Fruit fly (Drosophila melanogaster): ENCODE data around the gene Kif19A.
A peak's percentile ranks its signal among the peaks of the same experiment; 100 is the strongest.

Kif19A gene

DNA sequence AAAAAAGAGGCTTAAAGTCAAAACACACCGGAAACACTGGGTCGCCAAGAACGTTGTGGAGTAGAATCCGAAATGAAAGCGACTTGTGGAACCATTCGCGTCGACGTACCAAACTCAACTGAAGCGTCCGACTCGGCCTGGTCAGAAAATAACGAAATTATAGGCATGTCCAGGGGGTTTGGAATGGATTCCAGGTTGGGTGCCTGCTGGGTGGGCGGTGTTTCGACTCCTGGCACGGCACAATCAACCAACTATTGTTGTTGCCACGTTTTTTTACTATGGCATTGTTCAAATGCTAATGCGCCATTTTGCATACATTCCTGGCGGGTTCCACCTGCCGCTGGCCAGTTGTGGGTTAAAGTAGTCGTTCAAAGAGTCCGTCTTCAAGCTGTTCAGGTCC lies at the start of gene Kif19A:
TSS of gene Kif19A (minus strand) at position 101 of the 400 bp plus-strand sequence.
- TF ChIP-seq Med (GFP tag) (peak; percentile 19), kay (GFP tag; optimal IDR thresholded peaks at IDR 0.05) (no peak)

- TF ChIP-seq oc (tag; optimal IDR thresholded peaks at IDR 0.05) (no peak), Ets65A (GFP tag) (peak; percentile 91)
Measured at dm6 chr3R:14162176-14162759, 44.0 kb upstream of the Kif19A start, which contains the start of gene CG3199. Gene CG3199, plus strand, starts transcription at chr3R:14162709.

DNA sequence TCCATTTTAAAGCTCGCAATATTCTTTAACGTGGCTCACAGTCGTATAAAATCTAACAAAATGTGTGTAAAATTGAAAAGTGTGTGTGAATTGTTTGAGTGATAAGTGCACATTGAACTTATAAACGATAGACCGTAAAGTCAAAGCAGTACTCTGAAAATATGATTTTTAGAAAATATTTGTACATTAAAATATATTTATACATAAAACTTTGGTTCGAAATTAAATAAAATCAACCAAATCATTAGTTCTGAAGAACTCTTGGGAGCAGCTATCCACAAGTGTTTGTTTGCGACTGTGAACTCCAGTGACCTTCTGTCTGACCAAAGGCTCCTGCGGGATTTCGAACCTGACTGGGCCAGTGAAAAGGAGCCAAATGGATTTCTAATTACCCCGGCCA lies 41.9 kb upstream of the Kif19A start, which contains the start of gene CG31327:
TSS of gene CG31327 (minus strand) at position 101 of the 400 bp plus-strand sequence.
- TF ChIP-seq CG7786 (GFP tag; optimal IDR thresholded peaks at IDR 0.05), result no peak

- TF ChIP-seq CG17385 (GFP tag; optimal IDR thresholded peaks at IDR 0.05) (no peak), TFAM (GFP tag; optimal IDR thresholded peaks at IDR 0.05) (no peak), schlank (tag; optimal IDR thresholded peaks at IDR 0.05) (no peak), CG14667 (GFP tag; IDR thresholded peaks at IDR 0.05) (no peak), Ada2b (GFP tag; IDR thresholded peaks at IDR 0.05) (no peak), CG15601 (tag; optimal IDR thresholded peaks at IDR 0.05) (no peak), pros (GFP tag; optimal IDR thresholded peaks at IDR 0.05) (no peak), nerfin-1 (tag; optimal IDR thresholded peaks at IDR 0.05) (no peak), CG31388 (GFP tag; optimal IDR thresholded peaks at IDR 0.05) (no peak), CG2199 (GFP tag; IDR thresholded peaks at IDR 0.05) (no peak), CG3281 (GFP tag; optimal IDR thresholded peaks at IDR 0.05) (no peak), Hr3 (GFP tag; optimal IDR thresholded peaks at IDR 0.05) (no peak), CG4820 (GFP tag; optimal IDR thresholded peaks at IDR 0.05) (no peak), CG16779 (GFP tag; IDR thresholded peaks at IDR 0.05) (no peak), tll (GFP tag; optimal IDR thresholded peaks at IDR 0.05) (no peak)
Measured at dm6 chr3R:14157331-14157730, 39.1 kb upstream of the Kif19A start, which contains the start of gene CG31533. Gene CG31533, minus strand, starts transcription at chr3R:14157431.

- TF ChIP-seq CG6654 (GFP tag; optimal IDR thresholded peaks at IDR 0.05) (no peak), Hsf (GFP tag; optimal IDR thresholded peaks at IDR 0.05) (no peak)
Measured at dm6 chr3R:14154341-14154740, 36.1 kb upstream of the Kif19A start, which contains the start of gene CG44215. Gene CG44215, minus strand, starts transcription at chr3R:14154441.

- TF ChIP-seq luna (GFP tag; optimal IDR thresholded peaks at IDR 0.05), result no peak
- TF ChIP-seq pita (GFP tag; optimal IDR thresholded peaks at IDR 0.05), result no peak
- no peak for TF ChIP-seq Aef1 (GFP tag; IDR thresholded peaks at IDR 0.05)
- no peak for TF ChIP-seq CG4360 (GFP tag; IDR thresholded peaks at IDR 0.05)
- no peak for TF ChIP-seq Lim3 (GFP tag; IDR thresholded peaks at IDR 0.05)
Measured at dm6 chr3R:14153729-14154128, 35.5 kb upstream of the Kif19A start, which contains the start of gene Recs1. Gene Recs1, minus strand, starts transcription at chr3R:14153829.

DNA sequence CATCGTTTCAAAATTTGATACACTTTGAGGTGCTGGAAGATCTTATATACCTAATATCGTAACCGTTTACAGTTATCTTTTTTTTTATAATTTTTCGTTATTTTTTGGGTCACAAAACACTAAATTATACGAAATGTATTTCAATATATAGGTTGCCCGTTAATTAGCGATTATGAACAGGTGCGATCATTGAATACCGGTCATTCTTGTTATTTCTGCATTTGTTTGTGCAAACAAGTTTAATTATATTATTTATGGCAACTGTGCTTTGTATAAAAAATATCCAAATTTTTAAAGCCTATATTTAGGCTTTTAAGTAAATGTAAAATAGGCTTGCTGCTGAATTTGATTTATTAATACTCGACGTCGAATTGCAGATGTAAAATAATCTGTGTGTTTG lies 34.3 kb upstream of the Kif19A start, which contains the start of gene CG42500:
TSS of gene CG42500 (minus strand) at position 101 of the 400 bp plus-strand sequence.
- TF ChIP-seq usp (GFP tag; optimal IDR thresholded peaks at IDR 0.05) (no peak), phol (tag; optimal IDR thresholded peaks at IDR 0.05) (no peak), CG8388 (GFP tag; optimal IDR thresholded peaks at IDR 0.05) (no peak), grau (tag; optimal IDR thresholded peaks at IDR 0.05) (no peak), CG9876 (GFP tag; optimal IDR thresholded peaks at IDR 0.05) (no peak)
